Worm (Caenorhabditis elegans): ENCODE measurements around the gene C24H12.8.

DNA sequence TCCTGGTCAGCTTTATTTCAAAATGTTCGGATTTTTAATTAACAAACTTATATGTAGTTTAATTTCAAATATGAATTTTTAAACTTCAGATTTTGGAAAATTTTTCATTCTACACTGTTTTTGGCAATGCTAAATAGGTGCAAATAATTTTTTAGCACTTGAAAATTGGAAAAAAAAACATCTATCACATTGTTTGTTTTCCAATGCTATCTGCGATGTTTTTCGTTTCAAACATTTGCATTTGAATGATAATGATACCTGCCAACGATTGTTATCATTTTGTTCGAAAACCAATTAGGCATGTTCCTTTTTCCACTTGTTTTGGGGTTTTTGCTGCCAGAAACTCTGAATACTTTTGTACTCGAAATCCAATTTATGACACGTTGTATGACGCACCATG lies 48.0 kb downstream of the C24H12.8 start, which contains the start of gene C03H5.4:
- TF ChIP-seq zag-1 (tag; optimal IDR thresholded peaks at IDR 0.05) (no peak), irx-1 (tag; optimal IDR thresholded peaks at IDR 0.05) (no peak), efl-1 (optimal IDR thresholded peaks at IDR 0.05) (no peak), efl-1 (GFP tag; optimal IDR thresholded peaks at IDR 0.05 in 1 of 2) (no peak), dpl-1 (GFP tag; optimal IDR thresholded peaks at IDR 0.05) (no peak), nhr-12 (tag; optimal IDR thresholded peaks at IDR 0.05) (no peak), ama-1 (optimal IDR thresholded peaks at IDR 0.05) (no peak), unc-30 (tag; optimal IDR thresholded peaks at IDR 0.05) (no peak), mdl-1 (tag; optimal IDR thresholded peaks at IDR 0.05) (no peak), egl-27 (tag; optimal IDR thresholded peaks at IDR 0.05) (no peak), lir-3 (tag; optimal IDR thresholded peaks at IDR 0.05; ENCODE audit: poor library complexity) (no peak)

All from whole organism, L1 larva.